Worm (Caenorhabditis elegans): ENCODE results near the gene ttx-1.

The ttx-1 gene

DNA sequence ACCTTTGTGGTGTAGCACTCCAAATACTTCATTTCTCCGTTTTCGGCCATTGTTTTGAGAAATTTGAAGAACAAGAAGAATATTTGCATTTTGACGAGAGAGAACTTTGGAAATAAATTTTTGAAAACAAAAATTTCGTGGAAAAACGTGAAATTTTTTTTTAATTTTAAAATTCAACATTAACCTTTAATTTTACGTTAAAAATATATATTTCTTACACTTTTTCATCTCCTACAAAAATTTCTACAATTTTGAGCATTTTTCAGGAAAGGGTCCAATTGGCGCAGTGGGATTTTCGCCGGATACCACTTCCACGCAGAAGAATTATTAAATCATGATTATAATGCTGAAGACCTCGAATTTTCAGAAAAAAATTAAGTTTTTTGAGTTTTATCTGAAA is 16.7 kb downstream of the ttx-1 start, which contains the start of gene spe-19:
TSS of gene spe-19 (minus strand) at position 101 of the 400 bp plus-strand sequence.
- TF ChIP-seq W03F9.2 (tag; optimal IDR thresholded peaks at IDR 0.05) (no peak), dao-5 (tag; optimal IDR thresholded peaks at IDR 0.05) (no peak), him-1 (tag; optimal IDR thresholded peaks at IDR 0.05) (no peak)

DNA sequence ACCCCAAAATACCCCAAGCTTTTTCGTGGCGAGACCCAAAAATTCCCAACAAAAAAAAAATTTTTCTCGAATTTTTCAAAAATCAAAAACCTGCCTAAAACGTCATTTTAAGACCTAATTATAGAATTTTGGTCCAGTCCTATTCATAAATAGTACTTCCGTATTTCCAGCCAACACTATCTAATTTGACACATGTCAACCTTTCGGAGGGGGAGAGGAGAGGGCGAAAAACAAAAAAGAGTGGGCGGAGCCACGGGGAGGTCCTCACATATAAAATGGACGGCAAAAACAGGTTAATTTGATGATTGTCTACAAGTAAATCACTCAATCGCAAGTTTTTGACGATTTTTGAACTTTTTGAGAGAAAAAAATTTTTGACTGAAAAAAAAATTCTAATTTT is 26.7 kb downstream of the ttx-1 start, which contains the start of gene Y113G7A.16:
TSS of gene Y113G7A.16 (plus strand) at position 301 of the 400 bp plus-strand sequence.
- no peak for TF ChIP-seq W03F9.2 (tag; optimal IDR thresholded peaks at IDR 0.05)
- no peak for TF ChIP-seq him-1 (tag; optimal IDR thresholded peaks at IDR 0.05)
- TF ChIP-seq dao-5 (tag; optimal IDR thresholded peaks at IDR 0.05), result no peak

DNA sequence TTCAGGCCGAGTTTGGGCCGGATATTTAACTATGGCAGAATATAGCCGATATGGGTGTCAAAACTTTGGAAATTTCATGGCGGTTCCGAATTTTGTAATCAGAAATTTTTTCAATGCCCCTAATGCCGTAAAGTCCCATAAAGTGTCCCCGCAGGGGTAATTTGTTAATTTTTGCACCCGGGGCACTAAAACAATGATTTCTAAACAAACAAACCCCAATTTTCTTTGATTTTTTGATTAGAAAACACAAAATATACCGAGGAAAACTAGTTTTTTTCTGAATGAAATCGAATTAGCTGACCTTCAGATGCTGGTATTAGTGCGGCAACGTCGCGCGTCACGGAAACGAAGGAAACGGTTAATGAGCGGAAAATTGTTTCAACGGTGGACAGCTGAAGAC is 29.1 kb downstream of the ttx-1 start:
- no peak for TF ChIP-seq dao-5 (tag; optimal IDR thresholded peaks at IDR 0.05)
- TF ChIP-seq W03F9.2 (tag; optimal IDR thresholded peaks at IDR 0.05), result no peak
- TF ChIP-seq him-1 (tag; optimal IDR thresholded peaks at IDR 0.05), result no peak

DNA sequence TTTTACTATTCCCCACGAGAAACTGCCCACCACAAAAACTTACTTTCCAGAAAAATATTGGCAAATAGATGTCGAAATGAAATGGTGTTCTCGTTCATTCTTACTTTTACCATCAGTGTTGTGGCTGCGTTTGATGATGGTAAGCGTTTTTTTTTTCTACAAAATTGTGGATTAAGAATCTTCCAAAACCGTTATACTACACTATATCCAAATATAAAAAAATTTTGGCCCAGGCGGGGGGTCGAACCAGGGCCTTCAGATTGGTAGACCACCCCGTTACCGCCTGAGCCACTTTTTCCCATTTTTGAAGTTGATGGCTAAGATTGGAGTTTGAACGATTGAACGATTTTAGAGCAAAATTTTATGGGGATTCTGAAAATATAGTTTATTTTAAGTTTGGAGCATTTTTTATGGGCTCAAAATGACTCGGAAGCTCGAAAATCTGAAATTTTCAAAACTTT is 41.0 kb downstream of the ttx-1 start, which contains the start of gene lgc-55:
TSS of gene lgc-55 (plus strand) at position 51 of the 461 bp plus-strand sequence.
- TF ChIP-seq W03F9.2 (tag; optimal IDR thresholded peaks at IDR 0.05) (no peak), him-1 (tag; optimal IDR thresholded peaks at IDR 0.05) (no peak), dao-5 (tag; optimal IDR thresholded peaks at IDR 0.05) (no peak)

DNA sequence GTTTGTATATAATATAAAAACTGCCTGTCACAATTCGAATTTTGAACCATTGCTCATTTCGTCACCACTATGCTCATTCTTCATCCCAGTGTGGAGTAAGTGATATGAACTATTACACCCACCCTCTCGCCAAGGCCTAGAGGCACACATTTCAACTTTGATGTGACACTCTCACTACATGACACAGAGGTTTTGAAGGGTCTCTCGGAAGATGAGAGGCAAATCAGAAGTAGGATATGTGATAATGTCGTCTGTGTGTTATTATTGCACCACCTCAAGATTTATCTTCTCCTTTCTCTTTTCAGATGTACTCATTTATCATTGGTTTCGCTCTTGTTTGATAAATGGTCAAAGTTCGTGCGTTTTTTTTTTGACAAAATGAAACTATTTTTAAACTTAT is 42.6 kb downstream of the ttx-1 start:
- TF ChIP-seq W03F9.2 (tag; optimal IDR thresholded peaks at IDR 0.05), result no peak

- no peak for TF ChIP-seq W03F9.2 (tag; optimal IDR thresholded peaks at IDR 0.05)
- TF ChIP-seq dao-5 (tag; optimal IDR thresholded peaks at IDR 0.05), result no peak
Observed at ce11 chrV:20011654-20012053, 52.3 kb downstream of the ttx-1 start, which contains the start of gene Y60A3A.21. Y60A3A.21 (plus strand) TSS chrV:20011954.

DNA sequence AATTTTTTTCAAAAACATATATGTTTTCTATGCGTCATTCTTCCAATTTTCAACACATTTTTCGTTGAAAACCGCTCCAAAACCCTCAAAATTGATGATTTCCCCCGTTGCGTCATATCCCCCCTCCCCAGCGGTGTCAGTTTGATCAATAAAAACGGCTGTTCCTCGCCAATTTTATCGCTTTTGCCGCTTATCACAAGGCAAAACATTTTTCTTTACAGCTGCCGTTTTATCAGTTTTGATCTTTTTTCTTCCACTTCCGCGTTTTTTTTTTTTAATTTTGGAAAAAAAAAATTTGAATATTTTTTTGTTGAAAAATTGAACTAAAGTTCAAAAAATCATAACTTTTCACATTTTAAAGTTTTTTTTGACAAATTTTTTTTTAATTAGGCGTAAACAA is 52.8 kb downstream of the ttx-1 start:
- TF ChIP-seq dao-5 (tag; optimal IDR thresholded peaks at IDR 0.05) (no peak), W03F9.2 (tag; optimal IDR thresholded peaks at IDR 0.05) (no peak), him-1 (tag; optimal IDR thresholded peaks at IDR 0.05) (no peak)

DNA sequence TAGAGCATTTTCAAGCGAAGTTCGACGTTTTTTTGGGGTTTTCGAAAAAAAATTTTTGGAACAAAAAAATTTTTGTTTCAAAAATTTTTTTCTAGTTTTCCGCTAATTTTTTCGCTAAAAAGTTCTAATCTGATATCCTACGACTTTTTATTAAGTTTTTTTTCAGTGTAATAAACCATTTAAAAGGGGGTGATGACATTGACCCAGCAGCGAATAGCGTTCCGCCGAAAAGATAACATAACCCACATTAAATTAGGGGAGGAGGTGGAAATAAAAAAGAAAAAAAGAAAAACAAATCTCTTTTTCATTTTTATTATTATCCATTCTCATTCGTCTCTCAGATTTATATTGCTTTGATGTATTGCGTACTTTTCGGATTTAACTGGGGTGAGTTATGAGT is 56.5 kb downstream of the ttx-1 start, which contains the start of gene Y60A3A.23:
TSS of gene Y60A3A.23 (plus strand) at position 301 of the 400 bp plus-strand sequence.
- no peak for TF ChIP-seq him-1 (tag; optimal IDR thresholded peaks at IDR 0.05)
- no peak for TF ChIP-seq W03F9.2 (tag; optimal IDR thresholded peaks at IDR 0.05)
- TF ChIP-seq dao-5 (tag; optimal IDR thresholded peaks at IDR 0.05), result no peak

DNA sequence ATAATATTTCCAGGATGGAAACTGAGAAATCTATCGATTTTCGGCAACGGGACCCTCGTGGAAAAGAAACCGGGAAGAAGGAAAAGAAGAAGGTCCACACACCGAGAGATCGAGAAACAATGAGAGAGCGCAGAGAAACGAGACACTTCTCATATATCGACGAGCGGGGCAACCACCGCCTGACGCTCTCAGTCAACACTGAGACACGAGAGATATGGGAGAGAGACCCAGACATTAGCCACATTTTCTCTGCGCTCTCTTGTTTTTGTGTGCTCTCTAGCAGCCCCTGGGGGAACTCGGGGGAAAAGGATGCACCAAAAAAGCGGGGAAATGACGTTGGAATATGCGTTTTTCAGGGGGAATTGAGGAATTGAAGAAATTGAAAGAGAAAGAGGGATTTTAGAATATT is 58.2 kb downstream of the ttx-1 start:
- TF ChIP-seq W03F9.2 (tag; optimal IDR thresholded peaks at IDR 0.05), result no peak
- peak; percentile 23 for TF ChIP-seq him-1 (tag; optimal IDR thresholded peaks at IDR 0.05)

DNA sequence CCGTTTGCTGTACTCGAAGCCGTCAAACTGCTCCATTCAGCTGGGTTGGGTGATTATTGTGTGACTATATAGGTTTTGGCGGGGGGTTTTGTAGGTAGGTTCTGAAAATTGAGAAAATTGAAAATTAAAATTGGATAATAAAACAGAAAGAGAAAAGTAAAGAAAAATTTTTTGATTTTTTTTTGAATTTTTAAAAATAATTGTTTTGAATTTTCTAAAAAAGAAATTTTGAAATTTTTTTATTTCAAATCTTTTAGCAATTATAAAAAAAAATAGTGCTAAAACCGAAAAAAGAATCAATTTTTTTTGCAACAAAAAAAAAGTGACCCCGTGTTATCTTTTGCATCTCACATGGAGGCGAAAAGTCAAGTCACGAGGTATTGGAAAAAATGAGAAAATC is 59.6 kb downstream of the ttx-1 start, which contains the start of gene unc-51:
TSS of gene unc-51 (minus strand) at position 101 of the 400 bp plus-strand sequence.
- TF ChIP-seq W03F9.2 (tag; optimal IDR thresholded peaks at IDR 0.05) (no peak), him-1 (tag; optimal IDR thresholded peaks at IDR 0.05) (no peak), dao-5 (tag; optimal IDR thresholded peaks at IDR 0.05) (no peak)

All from whole organism, L4/young adult.